Fruit fly (Drosophila melanogaster) whole organism, pupa: ENCODE data around the gene CG15480.
A peak's percentile ranks its signal among the peaks of the same experiment; 100 is the strongest.

Source experiments
- CG10348 ChIP-seq: fragments of 200-800 bp; sonication (Bioruptor generic); IDR thresholded peaks from 2 replicates; pipeline ENCODE4 v1.3.6; 2022; ENCODE audit warnings: missing biosample characterization, missing genetic modification characterization
- CG12605 ChIP-seq: fragments of 200-800 bp; sonication (Bioruptor generic); IDR thresholded peaks from 2 replicates; pipeline ENCODE4 v1.3.6; 2022; ENCODE audit warnings: missing biosample characterization, missing genetic modification characterization
- CG14655 ChIP-seq: fragments of 200-800 bp; sonication (Bioruptor generic); optimal IDR thresholded peaks from 3 replicates; lab custom pipeline; 2017; ENCODE audit warnings: mild to moderate bottlenecking, missing biosample characterization, missing genetic modification reagents, missing genetic modification characterization
- CG15710 ChIP-seq: fragments of 200-800 bp; sonication (Bioruptor generic); optimal IDR thresholded peaks from 2 replicates; lab custom pipeline; 2018; ENCODE audit warnings: missing biosample characterization, mild to moderate bottlenecking, missing genetic modification characterization, moderate library complexity
- CG32121 ChIP-seq: fragments of 200-800 bp; sonication (Bioruptor generic); IDR thresholded peaks from 2 replicates; pipeline ENCODE4 v1.3.6; 2022; ENCODE audit warnings: missing biosample characterization, missing genetic modification characterization
- CG8159 ChIP-seq: fragments of 200-800 bp; sonication (Bioruptor generic); optimal IDR thresholded peaks from 3 replicates; lab custom pipeline; 2018; ENCODE audit warnings: missing biosample characterization, mild to moderate bottlenecking, missing genetic modification characterization, moderate library complexity
- CG9948 ChIP-seq: fragments of 200-800 bp; sonication (Bioruptor generic); optimal IDR thresholded peaks from 2 replicates; lab custom pipeline; 2018; ENCODE audit warnings: missing biosample characterization, mild to moderate bottlenecking, missing genetic modification characterization, moderate library complexity
- D1 ChIP-seq: fragments of 200-800 bp; sonication (Bioruptor generic); optimal IDR thresholded peaks from 2 replicates; lab custom pipeline; 2018; ENCODE audit warnings: missing biosample characterization, mild to moderate bottlenecking, missing genetic modification characterization, moderate library complexity
- EcR ChIP-seq: fragments of 200-800 bp; sonication (Bioruptor generic); optimal IDR thresholded peaks from 3 replicates; lab custom pipeline; 2019; ENCODE audit warnings: missing biosample characterization, missing genetic modification characterization, mild to moderate bottlenecking, moderate library complexity, missing genetic modification reagents
- Ets98B ChIP-seq: fragments of 200-800 bp; sonication (Bioruptor generic); IDR thresholded peaks from 2 replicates; pipeline ENCODE4 v1.3.6; 2022; ENCODE audit warnings: missing biosample characterization, missing genetic modification characterization
- Pif1A ChIP-seq: fragments of 200-800 bp; sonication (Bioruptor generic); optimal IDR thresholded peaks from 3 replicates; lab custom pipeline; 2016; ENCODE audit warnings: missing biosample characterization, missing genetic modification characterization
- Snoo ChIP-seq: fragments of 200-800 bp; sonication (Bioruptor generic); optimal IDR thresholded peaks from 3 replicates; lab custom pipeline; 2017; ENCODE audit warnings: missing biosample characterization, mild to moderate bottlenecking, missing genetic modification characterization, inconsistent platforms
- fd96Ca ChIP-seq: fragments of 200-800 bp; sonication (Bioruptor generic); IDR thresholded peaks from 3 replicates; pipeline ENCODE4 v1.3.6; 2022; ENCODE audit warnings: missing biosample characterization, missing genetic modification characterization
- gl ChIP-seq: fragments of 200-800 bp; sonication (Bioruptor generic); optimal IDR thresholded peaks from 2 replicates; lab custom pipeline; 2018; ENCODE audit warnings: missing biosample characterization, mild to moderate bottlenecking, missing genetic modification characterization

DNA sequence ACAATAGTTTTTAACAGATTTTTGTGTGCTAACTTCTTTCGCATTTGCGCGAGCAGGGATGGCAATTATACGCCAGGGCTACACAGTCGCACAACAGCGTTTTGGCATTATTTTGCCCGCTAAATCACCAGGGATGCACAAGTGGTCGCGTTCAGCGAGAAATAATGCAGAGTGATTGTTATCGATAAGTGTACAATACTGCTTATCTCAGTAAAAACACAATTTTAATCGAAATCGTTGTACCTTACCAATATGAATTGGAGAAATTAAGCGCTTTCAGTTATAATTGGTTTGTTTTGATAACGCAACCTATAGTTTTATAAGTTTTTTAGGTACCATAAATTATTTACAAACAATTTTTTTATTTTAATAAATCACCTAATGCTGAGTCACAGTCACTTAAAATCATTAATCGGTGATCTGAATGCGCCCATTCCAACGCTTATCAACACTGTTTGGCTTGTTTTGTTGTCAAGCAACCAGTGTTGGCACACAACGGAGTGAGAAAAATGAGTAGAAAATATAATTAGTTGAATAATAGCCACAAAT is 48.3 kb downstream of the CG15480 start, which contains the start of the genes Sfmbt and CG5439:
- TF ChIP-seq CG12605 = no peak
- peak; percentile 51 for TF ChIP-seq CG9948
- no peak for TF ChIP-seq Ets98B (GFP tag; lab: Robert Waterston, UW)
- TF ChIP-seq CG10348 (GFP tag; lab: Robert Waterston, UW) = no peak
- no peak for TF ChIP-seq D1 (tag; lab: Kevin White, UChicago)
- no peak for TF ChIP-seq EcR (GFP tag; lab: Kevin White, UChicago)
- TF ChIP-seq fd96Ca (GFP tag; lab: Robert Waterston, UW) = peak; percentile 66; the same call in 2 of the 3 replicates
- no peak for TF ChIP-seq Pif1A
- peak; percentile 71 for TF ChIP-seq Snoo (tag; lab: Kevin White, UChicago)
- TF ChIP-seq CG8159 (tag; lab: Kevin White, UChicago) = peak; percentile 62
- TF ChIP-seq CG15710 (tag; lab: Kevin White, UChicago) = peak; percentile 68
- TF ChIP-seq CG14655 (GFP tag; lab: Kevin White, UChicago) = no peak
- TF ChIP-seq gl (tag; lab: Kevin White, UChicago) = no peak
- 0 out of 2 replicates have a peak, but pooled peaks have one; percentile 23 for TF ChIP-seq CG32121 (GFP tag; lab: Robert Waterston, UW)
